Worm (Caenorhabditis elegans) whole organism, L4 larva: Measurements from ENCODE around the gene R02F2.5.

Experiments
- D1046.2 ChIP-seq: fragments of 200-800 bp; sonication (Bioruptor generic); IDR thresholded peaks from 2 replicates; pipeline ENCODE4 v1.3.6; 2022; ENCODE audit warnings: missing genetic modification characterization, missing compliant biosample characterization
- F37D6.2 ChIP-seq: sonication (generic microtip); optimal IDR thresholded peaks from 2 replicates; lab custom pipeline; 2016; ENCODE audit warnings: mild to moderate bottlenecking, missing genetic modification characterization, missing compliant biosample characterization
- F44E2.7 ChIP-seq: fragments of 200-800 bp; sonication (Bioruptor generic); IDR thresholded peaks from 2 replicates; pipeline ENCODE4 v2.1.2; 2022; ENCODE audit warnings: missing genetic modification characterization, missing compliant biosample characterization
- R02D3.7 ChIP-seq: fragments of 150-350 bp; sonication (generic microtip); optimal IDR thresholded peaks from 3 replicates; lab custom pipeline; 2014; ENCODE audit warnings: missing biosample characterization, missing genetic modification characterization
- T26A8.4 ChIP-seq: fragments of 200-800 bp; sonication (Bioruptor generic); IDR thresholded peaks from 2 replicates; pipeline ENCODE4 v1.3.6; 2022; ENCODE audit warnings: missing genetic modification characterization, missing compliant biosample characterization
- Y75B8A.6 ChIP-seq: fragments of 200-800 bp; sonication (Bioruptor generic); IDR thresholded peaks from 2 replicates; pipeline ENCODE4 v1.3.6; 2022; ENCODE audit warnings: missing genetic modification reagents, missing genetic modification characterization, missing compliant biosample characterization
- aly-2 ChIP-seq: sonication (generic microtip); optimal IDR thresholded peaks from 2 replicates; lab custom pipeline; 2018; ENCODE audit warnings: missing biosample characterization, missing genetic modification characterization
- ama-1 ChIP-seq: fragments of 150-350 bp; optimal IDR thresholded peaks from 2 replicates; lab custom pipeline; 2014; ENCODE audit warnings: inconsistent platforms, mixed read lengths
- ceh-20 ChIP-seq: fragments of 200-800 bp; sonication (Bioruptor generic); IDR thresholded peaks from 2 replicates; pipeline ENCODE4 v1.3.6; 2022; ENCODE audit warnings: missing genetic modification reagents, missing genetic modification characterization, missing compliant biosample characterization
- ceh-32 ChIP-seq: sonication (generic microtip); optimal IDR thresholded peaks from 2 replicates; lab custom pipeline; 2016; ENCODE audit warnings: mild to moderate bottlenecking, missing genetic modification characterization, missing compliant biosample characterization; ENCODE audit not compliant: poor library complexity
- ceh-82 ChIP-seq: sonication (generic microtip); optimal IDR thresholded peaks from 2 replicates; lab custom pipeline; 2017; ENCODE audit warnings: missing biosample characterization, missing genetic modification characterization
- daf-12 ChIP-seq: fragments of 150-350 bp; optimal IDR thresholded peaks from 2 replicates; lab custom pipeline; 2014; ENCODE audit warnings: missing biosample characterization, missing genetic modification reagents, missing genetic modification characterization
- daf-16 ChIP-seq, 3 experiments: sonication (generic microtip); optimal IDR thresholded peaks; 2 replicates each; lab custom pipeline; 2016 to 2017; ENCODE audit warnings: missing genetic modification characterization in 3 of 3, missing genetic modification reagents in 3 of 3, mild to moderate bottlenecking in 2 of 3, missing compliant biosample characterization in 2 of 3, missing biosample characterization in 1 of 3, moderate library complexity in 1 of 3
- daf-19 ChIP-seq: fragments of 200-800 bp; sonication (Bioruptor generic); conservative IDR thresholded peaks from 2 replicates; pipeline ENCODE4 v1.3.6; 2022; ENCODE audit warnings: missing genetic modification characterization, missing compliant biosample characterization
- daf-8 ChIP-seq: fragments of 200-800 bp; sonication (Bioruptor generic); IDR thresholded peaks from 2 replicates; pipeline ENCODE4 v1.3.6; 2022; ENCODE audit warnings: missing genetic modification characterization, missing compliant biosample characterization
- dmd-6 ChIP-seq: fragments of 200-800 bp; sonication (Bioruptor generic); IDR thresholded peaks from 2 replicates; pipeline ENCODE4 v1.3.6; 2022; ENCODE audit warnings: missing genetic modification reagents, missing genetic modification characterization, missing compliant biosample characterization
- dmd-8 ChIP-seq: fragments of 200-800 bp; sonication (Bioruptor generic); IDR thresholded peaks from 2 replicates; pipeline ENCODE4 v1.3.6; 2022; ENCODE audit warnings: missing genetic modification characterization, missing compliant biosample characterization
- dve-1 ChIP-seq: sonication (generic microtip); optimal IDR thresholded peaks from 2 replicates; lab custom pipeline; 2017; ENCODE audit warnings: antibody characterized with exemption, mild to moderate bottlenecking, missing genetic modification characterization, missing compliant biosample characterization; ENCODE audit not compliant: insufficient read depth
- gei-8 ChIP-seq: fragments of 200-800 bp; sonication (Bioruptor generic); optimal IDR thresholded peaks from 2 replicates; lab custom pipeline; 2018; ENCODE audit warnings: mild to moderate bottlenecking, missing genetic modification characterization, missing compliant biosample characterization
- hif-1 ChIP-seq, 2 experiments: sonication (generic microtip); optimal IDR thresholded peaks; 2 replicates each; lab custom pipeline; 2016 to 2017; ENCODE audit warnings: missing compliant biosample characterization in 2 of 2, missing genetic modification characterization in 2 of 2, missing genetic modification reagents in 2 of 2, missing genotype in 2 of 2, mild to moderate bottlenecking in 1 of 2
- hmg-1.1 ChIP-seq: fragments of 200-800 bp; sonication (Bioruptor generic); IDR thresholded peaks from 2 replicates; pipeline ENCODE4 v1.3.6; 2022; ENCODE audit warnings: missing genetic modification reagents, missing genetic modification characterization, missing compliant biosample characterization
- lin-13 ChIP-seq: fragments of 150-350 bp; optimal IDR thresholded peaks from 2 replicates; lab custom pipeline; 2014; ENCODE audit warnings: missing biosample characterization, missing genetic modification reagents, missing genetic modification characterization
- lin-29 ChIP-seq: fragments of 200-800 bp; sonication (Bioruptor generic); IDR thresholded peaks from 2 replicates; pipeline ENCODE4 v1.3.6; 2022; ENCODE audit warnings: missing genetic modification reagents, missing genetic modification characterization, missing compliant biosample characterization
- lin-39 ChIP-seq: fragments of 150-350 bp; optimal IDR thresholded peaks from 2 replicates; lab custom pipeline; 2014; ENCODE audit warnings: missing biosample characterization, missing genetic modification reagents, missing genetic modification characterization
- lir-3 ChIP-seq: sonication (generic microtip); optimal IDR thresholded peaks from 2 replicates; lab custom pipeline; 2016; ENCODE audit warnings: mild to moderate bottlenecking, missing genetic modification characterization, missing compliant biosample characterization
- lsy-2 ChIP-seq, 2 experiments: fragments of 150-350 bp in 1 of 2; sonication (generic microtip) in 1 of 2; optimal IDR thresholded peaks; 2 replicates each; lab custom pipeline; 2014 to 2017; ENCODE audit warnings: missing biosample characterization in 2 of 2, missing genetic modification characterization in 2 of 2
- madf-5 ChIP-seq, 2 experiments: fragments of 200-800 bp; sonication (Bioruptor generic); IDR thresholded peaks; 2 replicates each; pipeline ENCODE4 v1.3.6; 2022; ENCODE audit warnings: missing compliant biosample characterization in 2 of 2, missing genetic modification characterization in 2 of 2
- madf-9 ChIP-seq: fragments of 200-800 bp; sonication (Bioruptor generic); conservative IDR thresholded peaks from 2 replicates; pipeline ENCODE4 v1.3.6; 2022; ENCODE audit warnings: missing genetic modification reagents, missing genetic modification characterization, missing compliant biosample characterization
- mdl-1 ChIP-seq, 2 experiments: fragments of 150-350 bp in 1 of 2; sonication (generic microtip) in 1 of 2; optimal IDR thresholded peaks; 2 replicates each; lab custom pipeline; 2014 to 2017; ENCODE audit warnings: missing biosample characterization in 2 of 2, missing genetic modification characterization in 2 of 2
- mdt-29 ChIP-seq: fragments of 200-800 bp; sonication (Bioruptor generic); IDR thresholded peaks from 2 replicates; pipeline ENCODE4 v1.3.6; 2022; ENCODE audit warnings: missing genetic modification reagents, missing genetic modification characterization, missing compliant biosample characterization
- mep-1 ChIP-seq: fragments of 150-350 bp; sonication (generic microtip); optimal IDR thresholded peaks from 3 replicates; lab custom pipeline; 2014; ENCODE audit warnings: missing biosample characterization, missing genetic modification characterization
- mes-2 ChIP-seq: sonication (generic microtip); optimal IDR thresholded peaks from 2 replicates; lab custom pipeline; 2016; ENCODE audit warnings: missing genotype, mild to moderate bottlenecking, missing genetic modification characterization, missing compliant biosample characterization; ENCODE audit not compliant: poor library complexity, severe bottlenecking
- nhr-10 ChIP-seq: fragments of 150-350 bp; optimal IDR thresholded peaks from 2 replicates; lab custom pipeline; 2014; ENCODE audit warnings: missing biosample characterization, missing genetic modification characterization
- nhr-102 ChIP-seq: sonication (generic microtip); optimal IDR thresholded peaks from 2 replicates; lab custom pipeline; 2016; ENCODE audit warnings: mild to moderate bottlenecking, missing genetic modification characterization, moderate library complexity, missing compliant biosample characterization
- nhr-11 ChIP-seq: fragments of 150-350 bp; optimal IDR thresholded peaks from 2 replicates; lab custom pipeline; 2014; ENCODE audit warnings: missing biosample characterization, missing genetic modification characterization
- nhr-237 ChIP-seq: sonication (generic microtip); optimal IDR thresholded peaks from 2 replicates; lab custom pipeline; 2017; ENCODE audit warnings: missing biosample characterization, missing genetic modification characterization
- nhr-42 ChIP-seq: fragments of 200-800 bp; sonication (Bioruptor generic); IDR thresholded peaks from 2 replicates; pipeline ENCODE4 v1.3.6; 2022; ENCODE audit warnings: missing genetic modification characterization, missing compliant biosample characterization
- nhr-48 ChIP-seq: sonication (generic microtip); optimal IDR thresholded peaks from 2 replicates; lab custom pipeline; 2016; ENCODE audit warnings: mild to moderate bottlenecking, missing genetic modification characterization, missing compliant biosample characterization
- nhr-6 ChIP-seq: fragments of 150-350 bp; optimal IDR thresholded peaks from 2 replicates; lab custom pipeline; 2014; ENCODE audit warnings: missing biosample characterization, missing genetic modification characterization
- nhr-77 ChIP-seq: fragments of 150-350 bp; optimal IDR thresholded peaks from 2 replicates; lab custom pipeline; 2014; ENCODE audit warnings: missing biosample characterization, missing genetic modification characterization
- php-3 ChIP-seq: fragments of 200-800 bp; sonication (Bioruptor generic); IDR thresholded peaks from 2 replicates; pipeline ENCODE4 v1.3.6; 2022; ENCODE audit warnings: missing genetic modification reagents, missing genetic modification characterization, missing compliant biosample characterization
- pqm-1 ChIP-seq: sonication (generic microtip); optimal IDR thresholded peaks from 2 replicates; lab custom pipeline; 2017; ENCODE audit warnings: missing biosample characterization, missing genetic modification characterization
- rbr-2 ChIP-seq: sonication (generic microtip); optimal IDR thresholded peaks from 2 replicates; lab custom pipeline; 2016; ENCODE audit warnings: missing genotype, missing genetic modification characterization, missing compliant biosample characterization
- saeg-2 ChIP-seq: fragments of 200-800 bp; sonication (Bioruptor generic); IDR thresholded peaks from 2 replicates; pipeline ENCODE4 v1.3.6; 2022; ENCODE audit warnings: missing genetic modification reagents, missing genetic modification characterization, missing compliant biosample characterization
- set-16 ChIP-seq: fragments of 200-800 bp; sonication (Bioruptor generic); IDR thresholded peaks from 2 replicates; pipeline ENCODE4 v1.3.6; 2022; ENCODE audit warnings: missing genetic modification reagents, missing genetic modification characterization, missing compliant biosample characterization
- unc-130 ChIP-seq: sonication (generic microtip); optimal IDR thresholded peaks from 2 replicates; lab custom pipeline; 2016; ENCODE audit warnings: missing genetic modification reagents, missing genetic modification characterization, missing compliant biosample characterization
- unc-39 ChIP-seq: sonication (generic microtip); optimal IDR thresholded peaks from 2 replicates; lab custom pipeline; 2017; ENCODE audit warnings: missing biosample characterization, missing genetic modification characterization
- unc-62 ChIP-seq, 3 experiments: fragments of 150-350 bp in 1 of 3; sonication (generic microtip); optimal IDR thresholded peaks in 2 of 3; peaks in 1 of 3; 1 replicate in 1 of 3; 2 replicates in 2 of 3; lab custom pipeline; 2014 to 2017; ENCODE audit warnings: missing biosample characterization in 3 of 3, missing genetic modification characterization in 3 of 3, missing genetic modification reagents in 3 of 3, missing genotype in 1 of 3
- vab-7 ChIP-seq: fragments of 200-800 bp; sonication (Bioruptor generic); IDR thresholded peaks from 2 replicates; pipeline ENCODE4 v1.3.6; 2022; ENCODE audit warnings: missing genetic modification reagents, missing genetic modification characterization, missing compliant biosample characterization
- zfp-2 ChIP-seq: sonication (generic microtip); optimal IDR thresholded peaks from 2 replicates; lab custom pipeline; 2016; ENCODE audit warnings: mild to moderate bottlenecking, missing genetic modification characterization, missing compliant biosample characterization

Gene R02F2.5

ce11 chrIII:5506023-5506597, 27.0 kb downstream of the R02F2.5 start:
- TF ChIP-seq unc-62 (GFP tag; optimal IDR thresholded peaks at IDR 0.05 in 1 of 2; lab: Kevin White, UChicago) (no peak), unc-62 (tag; optimal IDR thresholded peaks at IDR 0.05; lab: Kevin White, UChicago) (no peak), mdl-1 (tag; optimal IDR thresholded peaks at IDR 0.05; lab: Kevin White, UChicago) (peak in 1 of 2 experiments; percentile 18), unc-39 (tag; lab: Kevin White, UChicago) (no peak), mep-1 (tag; lab: Kevin White, UChicago) (peak; percentile 11), nhr-48 (tag; lab: Kevin White, UChicago) (no peak), daf-8 (GFP tag; lab: Robert Waterston, UW) (no peak), mes-2 (peak; percentile 32), unc-130 (GFP tag; lab: Kevin White, UChicago) (no peak), ceh-20 (GFP tag; lab: Robert Waterston, UW) (no peak), nhr-77 (tag; lab: Kevin White, UChicago) (no peak), gei-8 (GFP tag; lab: Kevin White, UChicago) (no peak), mdt-29 (no peak; the same call in 1 of the 2 replicates), lsy-2 (tag; optimal IDR thresholded peaks at IDR 0.05; lab: Kevin White, UChicago) (peak in 1 of 2 experiments; percentile 52), nhr-42 (GFP tag; lab: Robert Waterston, UW) (peak; percentile 27; the same call in 1 of the 2 replicates), php-3 (GFP tag; lab: Robert Waterston, UW) (peak; percentile 38), nhr-11 (no peak), zfp-2 (tag; lab: Kevin White, UChicago) (no peak), hif-1 (tag; optimal IDR thresholded peaks at IDR 0.05; lab: Kevin White, UChicago) (no peak), ama-1 (lab: Kevin White, UChicago) (peak; percentile 86), ceh-82 (tag; lab: Kevin White, UChicago) (no peak), pqm-1 (no peak), dmd-6 (GFP tag; lab: Robert Waterston, UW) (peak; percentile 7; the same call in 1 of the 2 replicates), daf-19 (no peak), daf-16 (GFP tag; optimal IDR thresholded peaks at IDR 0.05; lab: Kevin White, UChicago) (no peak), daf-16 (tag; optimal IDR thresholded peaks at IDR 0.05; lab: Kevin White, UChicago) (peak; percentile 32), lin-29 (GFP tag; lab: Robert Waterston, UW) (no peak), D1046.2 (GFP tag; lab: Robert Waterston, UW) (no peak), vab-7 (no peak), saeg-2 (GFP tag; lab: Robert Waterston, UW) (0 out of 2 replicates have a peak, but pooled peaks have one; percentile 11), daf-12 (tag; lab: Kevin White, UChicago) (no peak), T26A8.4 (peak; percentile 76), aly-2 (tag; lab: Kevin White, UChicago) (no peak), lir-3 (tag; lab: Kevin White, UChicago) (no peak), ceh-32 (no peak), dmd-8 (GFP tag; lab: Robert Waterston, UW) (0 out of 2 replicates have a peak, but pooled peaks have one; percentile 33), nhr-102 (tag; lab: Kevin White, UChicago) (peak; percentile 44), madf-5 (GFP tag; IDR thresholded peaks at IDR 0.05; lab: Robert Waterston, UW) (no peak), lin-39 (tag; lab: Kevin White, UChicago) (no peak), lin-13 (GFP tag; lab: Kevin White, UChicago) (peak; percentile 61), Y75B8A.6 (GFP tag; lab: Robert Waterston, UW) (no peak), F44E2.7 (GFP tag; lab: Robert Waterston, UW) (no peak), set-16 (no peak), dve-1 (tag; lab: Kevin White, UChicago) (no peak), F37D6.2 (no peak), nhr-237 (tag; lab: Kevin White, UChicago) (no peak), hmg-1.1 (GFP tag; lab: Robert Waterston, UW) (no peak), madf-9 (GFP tag; lab: Robert Waterston, UW) (no peak), nhr-6 (no peak), R02D3.7 (tag; lab: Kevin White, UChicago) (no peak), nhr-10 (peak; percentile 76), rbr-2 (tag; lab: Kevin White, UChicago) (peak; percentile 4)
